Worm (Caenorhabditis elegans): Measurements from ENCODE around the gene ZK1307.8.

Gene ZK1307.8

DNA sequence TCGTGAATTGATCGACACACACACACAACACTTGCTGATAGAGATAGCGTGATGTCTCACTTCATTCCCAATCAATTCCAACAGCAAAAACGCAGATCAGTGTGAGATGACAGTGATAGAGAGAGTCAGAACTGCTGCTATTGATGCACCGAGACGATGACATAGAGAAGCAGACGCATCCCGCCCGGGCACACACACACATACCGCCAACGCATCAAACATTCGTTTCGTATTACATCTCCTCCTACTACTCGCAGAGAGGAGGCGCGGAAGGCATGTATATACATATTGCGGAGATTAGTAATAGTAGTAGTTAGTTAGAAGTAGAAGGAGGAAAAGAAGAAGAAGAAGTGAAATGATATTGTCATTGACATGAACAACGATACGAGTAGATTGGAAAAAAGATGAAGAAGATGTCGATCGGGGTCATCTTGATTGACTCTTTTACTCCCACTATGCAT lies 5.0 kb upstream of the ZK1307.8 start (continued):
- peak; percentile 75 for TF ChIP-seq mep-1 (tag; optimal IDR thresholded peaks at IDR 0.05)
- 0 out of 2 replicates have a peak, but pooled peaks have one; percentile 53 for TF ChIP-seq nhr-41 (GFP tag; IDR thresholded peaks at IDR 0.05)
- TF ChIP-seq snpc-4 (tag; optimal IDR thresholded peaks at IDR 0.05): no peak
- 0 out of 2 replicates have a peak, but pooled peaks have one; percentile 7 for TF ChIP-seq egl-43 (GFP tag; IDR thresholded peaks at IDR 0.05)
- no peak for TF ChIP-seq ztf-7 (tag; optimal IDR thresholded peaks at IDR 0.05)
- peak; percentile 36 for TF ChIP-seq lin-38 (GFP tag; IDR thresholded peaks at IDR 0.05)
- TF ChIP-seq daf-19 (GFP tag; conservative IDR thresholded peaks at IDR 0.05): no peak
- 0 out of 2 replicates have a peak, but pooled peaks have one; percentile 36 for TF ChIP-seq php-3 (GFP tag; IDR thresholded peaks at IDR 0.05)
- peak; percentile 79 for TF ChIP-seq nhr-11 (tag; optimal IDR thresholded peaks at IDR 0.05)
- no peak for TF ChIP-seq F49E8.2 (tag; optimal IDR thresholded peaks at IDR 0.05; ENCODE audit: borderline replicate concordance)
- TF ChIP-seq dpl-1 (GFP tag; optimal IDR thresholded peaks at IDR 0.05): peak; percentile 37
- peak; percentile 34; the same call in 1 of the 2 replicates for TF ChIP-seq set-16 (GFP tag; IDR thresholded peaks at IDR 0.05)
- TF ChIP-seq lsy-2 (tag; optimal IDR thresholded peaks at IDR 0.05): peak; percentile 45 to 48
- peak; percentile 3 for TF ChIP-seq nhr-77 (tag; optimal IDR thresholded peaks at IDR 0.05)
- TF ChIP-seq attf-4 (tag; optimal IDR thresholded peaks at IDR 0.05): no peak
- peak in 1 of 2 experiments; percentile 42 for TF ChIP-seq unc-62 (GFP tag; optimal IDR thresholded peaks at IDR 0.05 in 1 of 2)
- no peak for TF ChIP-seq unc-62 (tag; optimal IDR thresholded peaks at IDR 0.05)
- TF ChIP-seq nhr-48 (tag; optimal IDR thresholded peaks at IDR 0.05): no peak
- TF ChIP-seq F37D6.2 (tag; optimal IDR thresholded peaks at IDR 0.05): no peak
- peak; percentile 76 for TF ChIP-seq aha-1 (tag)
- TF ChIP-seq madf-9 (GFP tag; conservative IDR thresholded peaks at IDR 0.05): peak; percentile 44; the same call in 1 of the 2 replicates
- peak; percentile 46 for TF ChIP-seq hmg-1.1 (GFP tag; IDR thresholded peaks at IDR 0.05)
- peak; percentile 76 for TF ChIP-seq dmd-6 (GFP tag; IDR thresholded peaks at IDR 0.05)
- TF ChIP-seq mdl-1 (tag; optimal IDR thresholded peaks at IDR 0.05): peak in 1 of 2 experiments; percentile 74
- TF ChIP-seq hlh-30 (tag; optimal IDR thresholded peaks at IDR 0.05; ENCODE audit: insufficient read depth): peak; percentile 79
- TF ChIP-seq mxl-2 (GFP tag; conservative IDR thresholded peaks at IDR 0.05): 0 out of 2 replicates have a peak, but pooled peaks have one; percentile 33
- TF ChIP-seq lin-1 (GFP tag; IDR thresholded peaks at IDR 0.05): peak; percentile 56; the same call in 1 of the 2 replicates
- TF ChIP-seq ceh-44 (GFP tag; IDR thresholded peaks at IDR 0.05): no peak
- no peak for TF ChIP-seq nhr-6 (tag; optimal IDR thresholded peaks at IDR 0.05)
- no peak for TF ChIP-seq R02D3.7 (tag; optimal IDR thresholded peaks at IDR 0.05)
- no peak for TF ChIP-seq daf-16 (GFP tag; optimal IDR thresholded peaks at IDR 0.05)
- peak; percentile 68 for TF ChIP-seq daf-16 (tag; optimal IDR thresholded peaks at IDR 0.05)
- TF ChIP-seq cey-2 (tag; optimal IDR thresholded peaks at IDR 0.05; ENCODE audit: borderline replicate concordance, insufficient read depth): no peak

DNA sequence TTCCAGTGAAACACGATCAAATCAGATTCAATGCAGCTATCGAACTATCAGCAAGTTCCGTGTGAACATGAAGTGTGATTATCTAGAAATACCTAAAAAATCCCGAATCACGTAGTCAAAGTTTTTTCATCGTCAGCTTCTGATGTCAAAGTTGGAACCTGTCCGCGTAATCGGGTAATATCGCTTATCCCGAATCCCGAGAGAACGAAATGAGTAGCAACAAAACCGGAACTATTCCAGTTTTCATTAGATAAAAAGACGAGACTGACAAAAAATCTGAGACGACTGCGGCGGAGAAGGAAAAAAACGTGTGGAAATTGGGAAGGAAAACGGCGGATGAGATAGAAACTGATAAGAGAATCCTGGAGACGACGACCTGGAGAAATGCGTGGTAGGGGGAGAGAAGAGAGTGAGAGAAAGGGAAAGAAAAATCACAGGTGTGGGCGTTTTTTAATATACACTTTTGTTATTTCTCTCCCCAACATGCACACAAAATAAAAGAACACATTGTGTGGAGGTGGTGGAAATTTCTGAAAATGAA lies 4.3 kb upstream of the ZK1307.8 start:
- TF ChIP-seq ceh-32 (tag; optimal IDR thresholded peaks at IDR 0.05; ENCODE audit: poor library complexity) (no peak), mes-2 (tag; optimal IDR thresholded peaks at IDR 0.05; ENCODE audit: poor library complexity, severe bottlenecking) (peak; percentile 17), pqm-1 (tag; optimal IDR thresholded peaks at IDR 0.05) (peak; percentile 41), ZK337.2 (GFP tag; IDR thresholded peaks at IDR 0.05) (no peak), T20F7.1 (GFP tag; optimal IDR thresholded peaks at IDR 0.05) (no peak), nhr-11 (tag; optimal IDR thresholded peaks at IDR 0.05) (peak; percentile 24), set-16 (GFP tag; IDR thresholded peaks at IDR 0.05) (no peak), unc-62 (GFP tag; optimal IDR thresholded peaks at IDR 0.05 in 1 of 2) (peak in 1 of 2 experiments; percentile 91), unc-62 (tag; optimal IDR thresholded peaks at IDR 0.05) (no peak), hlh-30 (tag; optimal IDR thresholded peaks at IDR 0.05; ENCODE audit: insufficient read depth) (peak; percentile 34), fos-1 (tag; optimal IDR thresholded peaks at IDR 0.05) (no peak), F10B5.3 (tag; optimal IDR thresholded peaks at IDR 0.05) (no peak), snpc-1.2 (GFP tag; IDR thresholded peaks at IDR 0.05) (no peak), madf-9 (GFP tag; conservative IDR thresholded peaks at IDR 0.05) (no peak), daf-12 (tag; optimal IDR thresholded peaks at IDR 0.05) (no peak), hif-1 (tag; optimal IDR thresholded peaks at IDR 0.05) (peak in 1 of 2 experiments; percentile 0), egl-27 (tag; optimal IDR thresholded peaks at IDR 0.05) (no peak), mxl-3 (GFP tag; optimal IDR thresholded peaks at IDR 0.05) (peak; percentile 48), aha-1 (tag) (no peak), lim-7 (GFP tag; IDR thresholded peaks at IDR 0.05) (no peak), snpc-4 (tag; optimal IDR thresholded peaks at IDR 0.05) (no peak), egl-43 (GFP tag; IDR thresholded peaks at IDR 0.05) (no peak), ztf-11 (tag; optimal IDR thresholded peaks at IDR 0.05) (no peak), ctbp-1 (GFP tag; IDR thresholded peaks at IDR 0.05) (no peak), mdl-1 (tag; optimal IDR thresholded peaks at IDR 0.05) (peak in 1 of 2 experiments; percentile 60), aly-2 (tag; optimal IDR thresholded peaks at IDR 0.05) (no peak)

Measured in whole organism, L4 larva.